Worm (Caenorhabditis elegans): ENCODE measurements around the gene str-233.

The str-233 gene

DNA sequence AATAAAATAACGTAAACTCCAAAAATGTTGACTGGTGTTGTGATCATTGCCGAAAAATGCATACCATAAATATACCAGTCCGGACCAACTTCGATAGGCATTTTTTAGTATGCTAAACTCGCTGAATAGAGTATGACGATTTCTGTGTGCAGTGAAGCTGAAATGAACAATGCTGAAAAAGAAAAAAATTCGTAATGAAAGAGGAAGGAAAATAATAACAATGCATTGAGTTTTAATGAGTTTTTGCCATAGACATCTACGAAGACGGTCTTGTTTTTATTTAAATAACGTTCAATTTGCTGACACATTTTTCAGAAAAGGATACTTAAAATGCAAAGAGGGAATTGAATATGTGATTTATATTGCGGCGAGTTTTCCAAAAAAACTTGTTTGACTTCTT, 41.9 kb downstream of the str-233 start, which contains the start of gene sri-1:
Gene sri-1 (minus strand): TSS at position 101 of the 400 bp plus-strand sequence.
- TF ChIP-seq him-1 (tag; optimal IDR thresholded peaks at IDR 0.05) (no peak), W03F9.2 (tag; optimal IDR thresholded peaks at IDR 0.05) (no peak), dao-5 (tag; optimal IDR thresholded peaks at IDR 0.05) (no peak)

DNA sequence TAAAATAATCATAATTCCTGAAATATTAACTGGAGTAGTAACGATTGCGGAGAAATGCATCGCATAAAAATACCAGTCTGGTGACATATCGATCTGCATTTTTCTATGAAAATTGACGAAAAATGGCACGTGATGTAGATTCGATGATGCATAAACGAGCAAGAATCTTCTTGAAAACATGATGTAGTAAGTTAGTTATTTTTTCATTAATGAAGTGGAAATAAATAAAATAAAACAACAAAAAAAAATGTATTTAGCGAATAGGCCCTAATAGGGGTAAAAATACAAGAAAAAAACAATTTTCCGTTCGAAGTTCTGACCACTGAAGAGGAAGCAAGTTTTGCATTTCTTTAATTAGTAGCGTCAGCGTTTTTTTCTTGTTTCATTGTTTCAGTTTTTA, 44.4 kb downstream of the str-233 start, which contains the start of gene sri-2:
Gene sri-2 (minus strand): TSS at position 101 of the 400 bp plus-strand sequence.
- TF ChIP-seq him-1 (tag; optimal IDR thresholded peaks at IDR 0.05) (no peak), dao-5 (tag; optimal IDR thresholded peaks at IDR 0.05) (no peak), W03F9.2 (tag; optimal IDR thresholded peaks at IDR 0.05) (no peak)

DNA sequence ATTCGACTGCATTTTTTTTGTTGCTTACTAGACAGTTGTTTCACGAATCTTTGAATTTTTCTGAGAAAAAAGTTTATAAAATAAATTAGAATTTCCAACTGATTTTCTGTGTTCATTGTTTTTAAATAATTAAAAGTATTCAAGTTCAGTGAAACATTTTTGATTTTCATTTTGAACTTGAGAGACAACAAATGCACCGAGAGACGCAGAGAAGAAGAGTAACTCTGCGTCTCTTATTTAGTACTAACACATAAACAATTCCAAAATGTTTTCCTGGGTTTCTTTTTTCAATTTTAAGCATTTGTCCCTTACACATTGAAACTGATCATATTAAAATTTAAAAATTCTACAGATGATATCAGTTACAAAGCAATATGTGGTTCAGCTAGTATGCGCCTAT, 50.0 kb downstream of the str-233 start:
- TF ChIP-seq W03F9.2 (tag; optimal IDR thresholded peaks at IDR 0.05) (no peak), dao-5 (tag; optimal IDR thresholded peaks at IDR 0.05) (no peak), him-1 (tag; optimal IDR thresholded peaks at IDR 0.05) (no peak)
